Worm (Caenorhabditis elegans) whole organism, L1 larva: ENCODE data around the gene T06D8.2.

Experiments used
- aha-1 ChIP-seq: fragments of 150-350 bp; optimal IDR thresholded peaks from 2 replicates; lab custom pipeline; 2014; ENCODE audit warnings: missing biosample characterization, missing genetic modification characterization
- aly-2 ChIP-seq: fragments of 150-350 bp; optimal IDR thresholded peaks from 2 replicates; lab custom pipeline; 2014; ENCODE audit warnings: missing biosample characterization, missing genetic modification characterization
- ama-1 ChIP-seq: fragments of 150-350 bp; optimal IDR thresholded peaks from 2 replicates; lab custom pipeline; 2014
- blmp-1 ChIP-seq: fragments of 150-350 bp; optimal IDR thresholded peaks from 2 replicates; lab custom pipeline; 2014; ENCODE audit warnings: missing biosample characterization, missing genetic modification characterization
- ceh-82 ChIP-seq, 3 experiments: fragments of 150-350 bp in 1 of 3; sonication (generic microtip) in 2 of 3; optimal IDR thresholded peaks; 2 replicates each; lab custom pipeline; 2014 to 2017; ENCODE audit warnings: missing biosample characterization in 3 of 3, missing genetic modification characterization in 3 of 3
- ceh-88 ChIP-seq: fragments of 200-800 bp; sonication (Bioruptor generic); IDR thresholded peaks from 2 replicates; pipeline ENCODE4 v1.3.6; 2022; ENCODE audit warnings: missing genetic modification characterization, missing compliant biosample characterization
- ces-1 ChIP-seq: fragments of 150-350 bp; optimal IDR thresholded peaks from 2 replicates; lab custom pipeline; 2014; ENCODE audit warnings: missing biosample characterization, missing genetic modification reagents, missing genetic modification characterization
- dpl-1 ChIP-seq, 3 experiments: fragments of 150-350 bp in 2 of 3; sonication (generic microtip) in 1 of 3; optimal IDR thresholded peaks; 2 replicates each; lab custom pipeline; 2014 to 2017; ENCODE audit warnings: missing biosample characterization in 3 of 3, missing genetic modification characterization in 3 of 3, missing genetic modification reagents in 3 of 3
- dsc-1 ChIP-seq: sonication (generic microtip); optimal IDR thresholded peaks from 2 replicates; lab custom pipeline; 2016; ENCODE audit warnings: mild to moderate bottlenecking, missing genetic modification characterization, missing compliant biosample characterization
- efl-1 ChIP-seq, 4 experiments: fragments of 150-350 bp; optimal IDR thresholded peaks in 3 of 4; peaks in 1 of 4; 1 replicate in 1 of 4; 2 replicates in 3 of 4; lab custom pipeline; 2014; ENCODE audit warnings: missing biosample characterization in 2 of 4, missing genetic modification characterization in 2 of 4, missing genetic modification reagents in 2 of 4
- efl-3 ChIP-seq: fragments of 200-800 bp; sonication (Bioruptor generic); optimal IDR thresholded peaks from 2 replicates; lab custom pipeline; 2018; ENCODE audit warnings: mild to moderate bottlenecking, missing genetic modification characterization, missing compliant biosample characterization
- egl-13 ChIP-seq: sonication (generic microtip); optimal IDR thresholded peaks from 2 replicates; lab custom pipeline; 2016; ENCODE audit warnings: missing genotype, missing genetic modification reagents, missing genetic modification characterization, missing compliant biosample characterization
- egl-27 ChIP-seq, 2 experiments: fragments of 150-350 bp in 1 of 2; sonication (generic microtip); optimal IDR thresholded peaks; 3 replicates each; lab custom pipeline; 2017 to 2018; ENCODE audit warnings: missing biosample characterization in 2 of 2, missing genetic modification characterization in 2 of 2, missing genetic modification reagents in 2 of 2
- ets-5 ChIP-seq: fragments of 200-800 bp; sonication (Bioruptor generic); IDR thresholded peaks from 2 replicates; pipeline ENCODE4 v1.3.6; 2022; ENCODE audit warnings: missing genetic modification characterization, missing compliant biosample characterization
- fkh-8 ChIP-seq: sonication (generic microtip); optimal IDR thresholded peaks from 2 replicates; lab custom pipeline; 2016; ENCODE audit warnings: mild to moderate bottlenecking, missing genetic modification characterization, missing compliant biosample characterization
- fos-1 ChIP-seq: fragments of 150-350 bp; optimal IDR thresholded peaks from 2 replicates; lab custom pipeline; 2014; ENCODE audit warnings: missing biosample characterization, missing genetic modification characterization
- grh-1 ChIP-seq: fragments of 200-800 bp; sonication (Bioruptor generic); IDR thresholded peaks from 2 replicates; pipeline ENCODE4 v1.3.6; 2022; ENCODE audit warnings: missing genetic modification reagents, missing genetic modification characterization, missing compliant biosample characterization
- hlh-17 ChIP-seq: fragments of 200-800 bp; sonication (Bioruptor generic); optimal IDR thresholded peaks from 2 replicates; lab custom pipeline; 2018; ENCODE audit warnings: missing genetic modification characterization, mild to moderate bottlenecking, missing compliant biosample characterization, moderate library complexity, borderline replicate concordance
- hpl-2 ChIP-seq: fragments of 150-350 bp; optimal IDR thresholded peaks from 2 replicates; lab custom pipeline; 2014; ENCODE audit warnings: missing biosample characterization, missing genetic modification reagents, missing genetic modification characterization
- irx-1 ChIP-seq: sonication (generic microtip); optimal IDR thresholded peaks from 2 replicates; lab custom pipeline; 2016; ENCODE audit warnings: missing genetic modification characterization, missing compliant biosample characterization
- lin-15B ChIP-seq: fragments of 150-350 bp; sonication (generic microtip); optimal IDR thresholded peaks from 3 replicates; lab custom pipeline; 2014; ENCODE audit warnings: missing biosample characterization, missing genetic modification characterization
- mef-2 ChIP-seq: fragments of 150-350 bp; optimal IDR thresholded peaks from 2 replicates; lab custom pipeline; 2014; ENCODE audit warnings: missing biosample characterization, missing genetic modification characterization
- mep-1 ChIP-seq: fragments of 150-350 bp; optimal IDR thresholded peaks from 2 replicates; lab custom pipeline; 2014; ENCODE audit warnings: missing biosample characterization, missing genetic modification characterization
- nhr-11 ChIP-seq: fragments of 150-350 bp; optimal IDR thresholded peaks from 2 replicates; lab custom pipeline; 2014; ENCODE audit warnings: missing biosample characterization, missing genetic modification characterization
- nhr-19 ChIP-seq: fragments of 200-800 bp; sonication (Bioruptor generic); conservative IDR thresholded peaks from 2 replicates; pipeline ENCODE4 v1.3.6; 2022; ENCODE audit warnings: missing genetic modification characterization, missing compliant biosample characterization
- nhr-237 ChIP-seq: fragments of 150-350 bp; optimal IDR thresholded peaks from 2 replicates; lab custom pipeline; 2014; ENCODE audit warnings: missing biosample characterization, missing genetic modification characterization
- nhr-28 ChIP-seq: fragments of 150-350 bp; optimal IDR thresholded peaks from 2 replicates; lab custom pipeline; 2014; ENCODE audit warnings: missing biosample characterization, missing genetic modification characterization
- nhr-84 ChIP-seq: sonication (generic microtip); optimal IDR thresholded peaks from 2 replicates; lab custom pipeline; 2017; ENCODE audit warnings: missing biosample characterization, missing genetic modification characterization
- nhr-90 ChIP-seq: sonication (generic microtip); optimal IDR thresholded peaks from 2 replicates; lab custom pipeline; 2016; ENCODE audit warnings: mild to moderate bottlenecking, missing genetic modification characterization, missing compliant biosample characterization; ENCODE audit not compliant: poor library complexity
- pqm-1 ChIP-seq: sonication (generic microtip); optimal IDR thresholded peaks from 3 replicates; lab custom pipeline; 2017; ENCODE audit warnings: missing biosample characterization, missing genetic modification characterization
- skn-1 ChIP-seq: fragments of 150-350 bp; optimal IDR thresholded peaks from 2 replicates; lab custom pipeline; 2014; ENCODE audit warnings: missing biosample characterization, missing genetic modification characterization
- sup-37 ChIP-seq: fragments of 200-800 bp; sonication (Bioruptor generic); optimal IDR thresholded peaks from 2 replicates; lab custom pipeline; 2018; ENCODE audit warnings: mild to moderate bottlenecking, missing genetic modification characterization, missing compliant biosample characterization
- swsn-7 ChIP-seq: sonication (generic microtip); optimal IDR thresholded peaks from 2 replicates; lab custom pipeline; 2016; ENCODE audit warnings: missing genetic modification characterization, missing compliant biosample characterization
- tlp-1 ChIP-seq: fragments of 150-350 bp; optimal IDR thresholded peaks from 2 replicates; lab custom pipeline; 2014; ENCODE audit warnings: missing biosample characterization, missing genetic modification characterization
- unc-98 ChIP-seq: fragments of 200-800 bp; sonication (Bioruptor generic); IDR thresholded peaks from 2 replicates; pipeline ENCODE4 v1.3.6; 2022; ENCODE audit warnings: missing genetic modification characterization, missing compliant biosample characterization
- xbp-1 ChIP-seq: sonication (generic microtip); optimal IDR thresholded peaks from 2 replicates; lab custom pipeline; 2016; ENCODE audit warnings: missing genetic modification characterization, missing compliant biosample characterization
- zag-1 ChIP-seq: fragments of 150-350 bp; optimal IDR thresholded peaks from 2 replicates; lab custom pipeline; 2014; ENCODE audit warnings: missing biosample characterization, missing genetic modification characterization
- zip-4 ChIP-seq: fragments of 200-800 bp; sonication (Bioruptor generic); optimal IDR thresholded peaks from 2 replicates; lab custom pipeline; 2018; ENCODE audit warnings: mild to moderate bottlenecking, missing genetic modification characterization, moderate library complexity, missing compliant biosample characterization

T06D8.2 gene

DNA sequence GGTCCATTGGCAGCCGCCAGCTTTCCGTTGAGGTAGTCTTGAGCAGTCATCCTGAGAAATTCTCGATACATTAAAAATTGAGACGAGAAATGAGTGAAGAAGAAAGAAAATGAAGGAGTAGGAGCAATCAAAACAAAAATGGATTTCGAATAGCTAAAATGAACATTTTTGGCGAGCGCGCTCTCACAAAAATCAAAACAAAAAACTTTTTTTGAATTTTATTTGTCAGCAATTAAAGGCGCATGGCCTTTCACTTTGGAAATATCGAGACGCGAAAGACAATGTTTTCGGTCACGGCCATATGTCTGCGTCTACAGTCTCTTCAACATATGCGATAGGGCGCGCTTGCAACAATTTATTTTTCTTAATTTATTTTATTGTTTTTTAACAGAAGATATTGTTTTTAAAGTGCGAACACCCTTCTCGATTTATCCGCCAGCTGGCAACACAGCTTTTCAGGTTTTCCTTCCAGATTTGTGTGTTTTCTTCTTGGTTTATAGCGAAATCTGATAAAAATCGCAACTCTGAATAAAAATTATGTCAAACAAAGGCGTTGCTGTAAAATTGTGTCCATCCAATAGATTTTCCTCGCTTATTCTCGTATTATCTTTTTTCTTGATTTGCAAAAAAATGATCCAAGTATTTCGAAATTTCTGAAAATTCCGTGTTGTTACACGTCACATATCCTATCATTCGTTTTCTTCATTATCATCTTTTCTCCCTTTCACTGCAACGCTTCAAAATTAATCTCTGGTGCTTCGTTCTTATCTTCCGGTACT, 12.6 kb downstream of the T06D8.2 start, which contains the start of the genes rpn-9 and T06D8.9 (continued):
- no peak for TF ChIP-seq zip-4
- TF ChIP-seq sup-37 (GFP tag; lab: Kevin White, UChicago), result no peak
- TF ChIP-seq nhr-90 (tag; lab: Kevin White, UChicago), result peak; percentile 70
- TF ChIP-seq dpl-1 (GFP tag; optimal IDR thresholded peaks at IDR 0.05; lab: Kevin White, UChicago), result peak; percentile 71 to 85 (median 78)
- no peak for TF ChIP-seq fos-1 (tag; lab: Kevin White, UChicago)
- peak; percentile 77 for TF ChIP-seq fkh-8 (tag; lab: Kevin White, UChicago)
- no peak for TF ChIP-seq grh-1 (GFP tag; lab: Robert Waterston, UW)
- TF ChIP-seq egl-27 (tag; optimal IDR thresholded peaks at IDR 0.05; lab: Kevin White, UChicago), result no peak
- TF ChIP-seq nhr-237 (tag; lab: Kevin White, UChicago), result peak; percentile 38
- peak; percentile 89 for TF ChIP-seq mep-1 (tag; lab: Kevin White, UChicago)
- no peak for TF ChIP-seq efl-3 (GFP tag; lab: Kevin White, UChicago)
- no peak for TF ChIP-seq ces-1
- no peak for TF ChIP-seq nhr-84
- TF ChIP-seq egl-13 (tag; lab: Kevin White, UChicago), result peak; percentile 29
- TF ChIP-seq irx-1 (tag; lab: Kevin White, UChicago), result peak; percentile 64
- no peak for TF ChIP-seq ceh-88 (GFP tag; lab: Robert Waterston, UW)
- TF ChIP-seq xbp-1 (tag; lab: Kevin White, UChicago), result peak; percentile 81
- peak; percentile 63 to 88 (median 67) for TF ChIP-seq ceh-82 (tag; optimal IDR thresholded peaks at IDR 0.05; lab: Kevin White, UChicago)
- TF ChIP-seq skn-1, result peak; percentile 96
- TF ChIP-seq tlp-1 (tag; lab: Kevin White, UChicago), result no peak
- no peak for TF ChIP-seq unc-98
- TF ChIP-seq blmp-1, result peak; percentile 91
- peak; percentile 94 for TF ChIP-seq lin-15B (tag; lab: Kevin White, UChicago)
- TF ChIP-seq ets-5 (GFP tag; lab: Robert Waterston, UW), result no peak
- peak; percentile 71 for TF ChIP-seq swsn-7 (tag; lab: Kevin White, UChicago)
- TF ChIP-seq nhr-28 (tag; lab: Kevin White, UChicago), result no peak
- TF ChIP-seq zag-1, result no peak
- peak; percentile 76 for TF ChIP-seq nhr-19 (GFP tag; lab: Robert Waterston, UW)
- peak; percentile 31 for TF ChIP-seq hpl-2 (GFP tag; lab: Kevin White, UChicago)
- TF ChIP-seq hlh-17, result no peak
- no peak for TF ChIP-seq dsc-1 (tag; lab: Kevin White, UChicago)
- TF ChIP-seq pqm-1, result no peak
- TF ChIP-seq nhr-11 (tag; lab: Kevin White, UChicago), result no peak

DNA sequence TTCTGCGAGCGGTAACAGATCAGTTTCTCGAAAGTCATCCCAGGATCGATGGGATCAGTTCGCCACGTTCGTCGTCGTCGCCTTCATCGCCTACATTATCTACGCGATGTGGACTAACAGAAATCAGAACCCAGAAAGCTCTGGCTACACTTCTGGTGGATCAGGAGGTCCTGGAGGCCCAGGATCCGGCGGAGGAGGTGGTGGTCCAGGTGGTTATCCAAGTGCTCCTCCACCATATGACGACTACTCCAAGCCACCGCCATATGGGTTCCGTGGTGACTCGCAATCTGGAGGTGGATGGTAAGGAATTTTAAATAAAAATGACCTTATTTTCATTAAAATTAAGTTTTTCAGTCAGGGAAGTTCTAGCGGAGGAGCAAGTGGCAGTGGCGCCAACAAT, 13.7 kb downstream of the T06D8.2 start:
- no peak for TF ChIP-seq pqm-1
- no peak for TF ChIP-seq aha-1 (tag; lab: Kevin White, UChicago)
- no peak for TF ChIP-seq nhr-237 (tag; lab: Kevin White, UChicago)
- TF ChIP-seq nhr-11 (tag; lab: Kevin White, UChicago), result no peak
- TF ChIP-seq mef-2, result no peak
- TF ChIP-seq skn-1, result no peak
- TF ChIP-seq aly-2 (tag; lab: Kevin White, UChicago), result no peak
- no peak for TF ChIP-seq ama-1 (lab: Kevin White, UChicago)

DNA sequence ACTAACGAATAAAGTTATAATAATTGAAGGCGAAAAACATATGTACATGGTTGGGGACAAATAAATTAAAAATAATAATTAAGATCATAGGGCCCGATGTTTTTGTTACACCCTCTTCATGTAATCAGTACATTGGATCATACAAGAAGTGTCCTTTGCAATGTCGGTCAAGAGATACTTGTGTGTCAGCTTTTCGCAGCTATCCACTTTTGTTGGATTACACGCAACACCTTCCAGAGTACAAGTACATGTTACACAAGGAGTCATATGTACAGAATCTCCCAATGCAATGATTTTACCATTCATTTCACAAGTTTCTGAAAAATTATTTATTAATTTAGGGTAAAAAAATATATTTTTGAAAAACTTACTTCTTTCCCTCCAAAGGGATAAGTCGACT, 14.5 kb downstream of the T06D8.2 start:
- no peak for TF ChIP-seq efl-1 (optimal IDR thresholded peaks at IDR 0.05; lab: Kevin White, UChicago)
- TF ChIP-seq efl-1 (GFP tag; optimal IDR thresholded peaks at IDR 0.05 in 1 of 2; lab: Kevin White, UChicago), result peak in 1 of 2 experiments; percentile 89
- peak; percentile 0 for TF ChIP-seq nhr-90 (tag; lab: Kevin White, UChicago)
- no peak for TF ChIP-seq dpl-1 (GFP tag; optimal IDR thresholded peaks at IDR 0.05; lab: Kevin White, UChicago)
